Worm (Caenorhabditis elegans) whole organism, mixed stage, embryonic: ENCODE measurements around the gene cky-1.

Source experiments
- M03D4.4 ChIP-seq: sonication (generic microtip); optimal IDR thresholded peaks from 2 replicates; lab custom pipeline; 2017; ENCODE audit warnings: mild to moderate bottlenecking, missing genetic modification characterization, missing compliant biosample characterization
- bed-3 ChIP-seq: fragments of 200-800 bp; sonication (Bioruptor generic); optimal IDR thresholded peaks from 3 replicates; lab custom pipeline; 2018; ENCODE audit warnings: mild to moderate bottlenecking, missing genetic modification characterization, moderate library complexity, missing compliant biosample characterization
- blmp-1 ChIP-seq: fragments of 150-350 bp; optimal IDR thresholded peaks from 2 replicates; lab custom pipeline; 2014; ENCODE audit warnings: missing biosample characterization, missing genetic modification characterization
- ceh-39 ChIP-seq: fragments of 150-350 bp; optimal IDR thresholded peaks from 2 replicates; lab custom pipeline; 2014; ENCODE audit warnings: missing biosample characterization, missing genetic modification characterization
- ceh-43 ChIP-seq: fragments of 200-800 bp; sonication (Bioruptor generic); optimal IDR thresholded peaks from 2 replicates; lab custom pipeline; 2018; ENCODE audit warnings: mild to moderate bottlenecking, missing genetic modification characterization, moderate library complexity, missing compliant biosample characterization
- ces-1 ChIP-seq: fragments of 150-350 bp; optimal IDR thresholded peaks from 2 replicates; lab custom pipeline; 2014; ENCODE audit warnings: missing biosample characterization, missing genetic modification reagents, missing genetic modification characterization
- drap-1 ChIP-seq: fragments of 200-800 bp; sonication (Bioruptor generic); optimal IDR thresholded peaks from 3 replicates; lab custom pipeline; 2018; ENCODE audit warnings: mild to moderate bottlenecking, missing genetic modification characterization, missing compliant biosample characterization
- elt-1 ChIP-seq: sonication (generic microtip); optimal IDR thresholded peaks from 2 replicates; lab custom pipeline; 2017; ENCODE audit warnings: missing genetic modification characterization, mild to moderate bottlenecking, missing compliant biosample characterization, antibody characterized with exemption, moderate library complexity, borderline replicate concordance; ENCODE audit not compliant: insufficient read depth
- elt-3 ChIP-seq: fragments of 150-350 bp; optimal IDR thresholded peaks from 2 replicates; lab custom pipeline; 2014; ENCODE audit warnings: missing biosample characterization, missing genetic modification characterization
- flh-1 ChIP-seq: fragments of 200-800 bp; sonication (Bioruptor generic); optimal IDR thresholded peaks from 2 replicates; lab custom pipeline; 2018; ENCODE audit warnings: mild to moderate bottlenecking, missing genetic modification characterization, moderate library complexity, missing compliant biosample characterization
- ham-2 ChIP-seq: fragments of 200-800 bp; sonication (Bioruptor generic); optimal IDR thresholded peaks from 2 replicates; lab custom pipeline; 2018; ENCODE audit warnings: mild to moderate bottlenecking, missing genetic modification characterization, missing compliant biosample characterization
- lin-13 ChIP-seq: fragments of 150-350 bp; optimal IDR thresholded peaks from 2 replicates; lab custom pipeline; 2014; ENCODE audit warnings: missing biosample characterization, missing genetic modification characterization
- lin-32 ChIP-seq: fragments of 200-800 bp; sonication (Bioruptor generic); optimal IDR thresholded peaks from 2 replicates; lab custom pipeline; 2018; ENCODE audit warnings: mild to moderate bottlenecking, missing genetic modification characterization, missing compliant biosample characterization
- lsy-2 ChIP-seq: fragments of 150-350 bp; optimal IDR thresholded peaks from 2 replicates; lab custom pipeline; 2014; ENCODE audit warnings: missing biosample characterization, missing genetic modification characterization
- mab-5 ChIP-seq: fragments of 150-350 bp; optimal IDR thresholded peaks from 2 replicates; lab custom pipeline; 2014; ENCODE audit warnings: missing biosample characterization, missing genetic modification characterization
- mep-1 ChIP-seq: fragments of 150-350 bp; optimal IDR thresholded peaks from 2 replicates; lab custom pipeline; 2017; ENCODE audit warnings: missing biosample characterization, missing genetic modification reagents, missing genetic modification characterization, inconsistent platforms
- mls-2 ChIP-seq: sonication (generic microtip); optimal IDR thresholded peaks from 2 replicates; lab custom pipeline; 2016; ENCODE audit warnings: mild to moderate bottlenecking, missing genetic modification characterization, moderate library complexity, missing compliant biosample characterization
- nhr-12 ChIP-seq: fragments of 150-350 bp; optimal IDR thresholded peaks from 2 replicates; lab custom pipeline; 2014; ENCODE audit warnings: missing biosample characterization, missing genetic modification characterization
- nhr-2 ChIP-seq: fragments of 150-350 bp; optimal IDR thresholded peaks from 2 replicates; lab custom pipeline; 2014; ENCODE audit warnings: missing biosample characterization, missing genetic modification characterization
- nhr-237 ChIP-seq: fragments of 150-350 bp; optimal IDR thresholded peaks from 2 replicates; lab custom pipeline; 2014; ENCODE audit warnings: missing biosample characterization, missing genetic modification characterization
- nhr-28 ChIP-seq: fragments of 150-350 bp; optimal IDR thresholded peaks from 2 replicates; lab custom pipeline; 2014; ENCODE audit warnings: missing biosample characterization, missing genetic modification characterization
- nhr-76 ChIP-seq: sonication (generic microtip); optimal IDR thresholded peaks from 2 replicates; lab custom pipeline; 2017; ENCODE audit warnings: missing biosample characterization, missing genetic modification characterization
- snpc-4 ChIP-seq: fragments of 150-350 bp; optimal IDR thresholded peaks from 2 replicates; lab custom pipeline; 2014; ENCODE audit warnings: missing biosample characterization, missing genetic modification characterization
- sptf-1 ChIP-seq: sonication (generic microtip); optimal IDR thresholded peaks from 2 replicates; lab custom pipeline; 2017; ENCODE audit warnings: mild to moderate bottlenecking, missing genetic modification characterization, moderate library complexity, missing compliant biosample characterization
- tbx-8 ChIP-seq: fragments of 200-800 bp; sonication (Bioruptor generic); optimal IDR thresholded peaks from 2 replicates; lab custom pipeline; 2018; ENCODE audit warnings: mild to moderate bottlenecking, missing genetic modification characterization, moderate library complexity, missing compliant biosample characterization
- unc-39 ChIP-seq: fragments of 150-350 bp; optimal IDR thresholded peaks from 2 replicates; lab custom pipeline; 2014; ENCODE audit warnings: missing biosample characterization, missing genetic modification characterization
- zip-8 ChIP-seq: fragments of 150-350 bp; optimal IDR thresholded peaks from 2 replicates; lab custom pipeline; 2014; ENCODE audit warnings: missing biosample characterization, missing genetic modification characterization
- ztf-11 ChIP-seq: fragments of 150-350 bp; optimal IDR thresholded peaks from 2 replicates; lab custom pipeline; 2014; ENCODE audit warnings: missing biosample characterization, missing genetic modification characterization

cky-1 gene

ce11 chrV:12728062-12728665 is 8.3 kb upstream of the cky-1 start, which contains the start of the genes rpl-28 and mrpl-49 (continued):
- TF ChIP-seq nhr-28 (no peak), ces-1 (peak; percentile 81), lsy-2 (peak; percentile 87), nhr-2 (tag; lab: Kevin White, UChicago) (peak; percentile 53), elt-1 (tag; lab: Kevin White, UChicago) (no peak), bed-3 (GFP tag; lab: Kevin White, UChicago) (no peak)
- TF ChIP-seq, all 35 proteins: peak for 12

- TF ChIP-seq nhr-2 (tag; lab: Kevin White, UChicago) (no peak), ces-1 (no peak)
Measured at ce11 chrV:12729220-12729619, 7.3 kb upstream of the cky-1 start, which contains the start of gene R11D1.10. R11D1.10 (plus strand) TSS chrV:12729520.

- TF ChIP-seq lin-32 (GFP tag; lab: Kevin White, UChicago) (no peak), unc-39 (tag; lab: Kevin White, UChicago) (no peak), nhr-237 (no peak)
Measured at ce11 chrV:12732734-12733133, 3.8 kb upstream of the cky-1 start.

- TF ChIP-seq snpc-4 (tag; lab: Kevin White, UChicago) (no peak), mep-1 (tag; lab: Kevin White, UChicago) (no peak), ztf-11 (tag; lab: Kevin White, UChicago) (no peak), lsy-2 (no peak), ham-2 (GFP tag; lab: Kevin White, UChicago) (no peak), blmp-1 (no peak), mab-5 (tag; lab: Kevin White, UChicago) (no peak), drap-1 (GFP tag; lab: Kevin White, UChicago) (no peak), zip-8 (no peak), bed-3 (GFP tag; lab: Kevin White, UChicago) (no peak), nhr-2 (tag; lab: Kevin White, UChicago) (no peak), M03D4.4 (tag; lab: Kevin White, UChicago) (no peak), nhr-76 (tag; lab: Kevin White, UChicago) (no peak), lin-13 (tag; lab: Kevin White, UChicago) (no peak), ceh-39 (no peak), nhr-12 (no peak), elt-3 (tag; lab: Kevin White, UChicago) (no peak), tbx-8 (GFP tag; lab: Kevin White, UChicago) (no peak)
Measured at ce11 chrV:12733465-12734248, 2.8 kb upstream of the cky-1 start, which contains the start of the genes dhs-21 and xbx-9. dhs-21 (minus strand) TSS chrV:12733645. xbx-9 (plus strand) TSS chrV:12734198.

ce11 chrV:12741684-12742083 is 5.2 kb downstream of the cky-1 start, which contains the start of gene hrg-7:
hrg-7 (plus strand) TSS chrV:12742041.
- TF ChIP-seq flh-1 (GFP tag; lab: Kevin White, UChicago) (no peak), mep-1 (tag; lab: Kevin White, UChicago) (no peak), tbx-8 (GFP tag; lab: Kevin White, UChicago) (no peak), zip-8 (no peak), mls-2 (tag; lab: Kevin White, UChicago) (no peak), ceh-43 (GFP tag; lab: Kevin White, UChicago) (no peak), blmp-1 (no peak), elt-1 (tag; lab: Kevin White, UChicago) (no peak), lin-32 (GFP tag; lab: Kevin White, UChicago) (no peak), sptf-1 (tag; lab: Kevin White, UChicago) (no peak), lin-13 (tag; lab: Kevin White, UChicago) (no peak), drap-1 (GFP tag; lab: Kevin White, UChicago) (no peak), nhr-76 (tag; lab: Kevin White, UChicago) (no peak), lsy-2 (no peak)
